Fruit fly (Drosophila melanogaster): Measurements from ENCODE around the gene PRL-1.
A peak's percentile ranks its signal among the peaks of the same experiment; 100 is the strongest.

The PRL-1 gene

DNA sequence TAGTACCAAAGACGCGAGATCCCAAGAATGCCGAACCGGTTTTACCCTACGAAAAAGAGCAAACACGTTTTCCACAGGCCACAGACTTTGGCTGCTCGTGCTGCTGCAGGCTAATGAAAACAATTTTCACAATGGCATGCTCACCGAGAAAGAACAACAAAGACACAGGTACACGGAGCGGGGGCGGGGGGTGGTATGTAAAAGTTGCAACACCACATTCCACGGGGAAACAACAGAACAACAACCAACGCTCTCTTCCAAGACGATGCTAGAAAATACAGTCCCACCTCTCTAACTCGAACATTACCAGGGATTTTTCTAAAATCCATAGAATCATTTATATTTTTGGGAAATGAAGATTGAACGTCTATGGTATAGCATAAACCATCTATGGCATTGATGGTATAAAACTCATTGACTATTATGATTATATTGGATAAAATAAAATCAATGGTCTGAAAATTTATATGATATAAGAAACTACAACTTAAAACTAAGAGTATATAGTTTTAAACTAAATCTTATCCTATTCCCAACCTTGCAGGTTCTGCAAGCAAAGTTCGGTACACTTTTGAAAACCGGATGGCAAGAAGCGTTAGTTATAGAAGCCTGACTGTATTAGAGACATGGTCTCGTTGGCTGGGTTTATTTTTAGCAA is 24.1 kb upstream of the PRL-1 start:
- TF ChIP-seq EcR (GFP tag; optimal IDR thresholded peaks at IDR 0.05) (no peak), CG15710 (tag; optimal IDR thresholded peaks at IDR 0.05) (peak; percentile 12), CG8159 (tag; optimal IDR thresholded peaks at IDR 0.05) (peak; percentile 54), CG13204 (GFP tag; optimal IDR thresholded peaks at IDR 0.05) (no peak), CG10348 (GFP tag; IDR thresholded peaks at IDR 0.05) (no peak), rn (GFP tag; IDR thresholded peaks at IDR 0.05) (no peak), Pif1B (GFP tag; optimal IDR thresholded peaks at IDR 0.05) (peak; percentile 4), Snoo (tag; optimal IDR thresholded peaks at IDR 0.05) (no peak), CG9948 (tag; optimal IDR thresholded peaks at IDR 0.05) (peak; percentile 61), CG34367 (tag; optimal IDR thresholded peaks at IDR 0.05) (peak; percentile 28), gl (tag; optimal IDR thresholded peaks at IDR 0.05) (no peak), CG32121 (GFP tag; IDR thresholded peaks at IDR 0.05) (no peak), fd96Ca (GFP tag; IDR thresholded peaks at IDR 0.05) (no peak), D1 (tag; optimal IDR thresholded peaks at IDR 0.05) (no peak), Pif1A (GFP tag; optimal IDR thresholded peaks at IDR 0.05) (no peak), CG17806 (tag; optimal IDR thresholded peaks at IDR 0.05) (peak; percentile 50), CG8301 (tag; optimal IDR thresholded peaks at IDR 0.05) (peak; percentile 74), CG14655 (GFP tag; optimal IDR thresholded peaks at IDR 0.05) (peak; percentile 81), CG12605 (GFP tag; IDR thresholded peaks at IDR 0.05) (no peak), Ets98B (GFP tag; IDR thresholded peaks at IDR 0.05) (peak; percentile 22; the same call in 1 of the 2 replicates), CG4496 (GFP tag; IDR thresholded peaks at IDR 0.05) (peak; percentile 60; the same call in 2 of the 3 replicates)

DNA sequence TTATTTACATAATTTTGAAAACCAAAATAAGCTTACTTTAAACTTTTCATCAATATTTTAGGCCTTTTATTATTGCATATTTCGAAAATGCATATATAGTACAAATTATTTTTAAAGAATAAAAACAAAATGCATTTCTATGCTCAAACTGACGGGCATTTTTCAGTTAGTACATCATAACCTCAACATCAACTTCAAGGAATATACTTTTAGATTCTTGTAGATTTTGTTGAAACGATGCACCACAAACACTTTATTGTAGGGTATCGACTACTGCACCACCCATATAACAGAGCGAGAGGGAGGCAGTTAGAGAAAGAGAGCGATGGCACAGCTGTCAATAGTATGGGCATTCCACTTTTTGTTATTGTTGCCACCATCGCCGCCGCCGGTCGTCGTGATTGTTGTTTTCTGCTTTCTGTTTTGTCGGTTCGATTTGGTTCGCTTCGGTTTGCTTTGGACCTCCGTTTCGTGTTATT is 22.4 kb upstream of the PRL-1 start:
- TF ChIP-seq EcR (GFP tag; optimal IDR thresholded peaks at IDR 0.05) = no peak
- TF ChIP-seq CG34367 (tag; optimal IDR thresholded peaks at IDR 0.05) = peak; percentile 85
- peak; percentile 41 for TF ChIP-seq CG13204 (GFP tag; optimal IDR thresholded peaks at IDR 0.05)
- TF ChIP-seq Ets98B (GFP tag; IDR thresholded peaks at IDR 0.05) = peak; percentile 73
- peak; percentile 89 for TF ChIP-seq CG17806 (tag; optimal IDR thresholded peaks at IDR 0.05)
- peak; percentile 86 for TF ChIP-seq CG8159 (tag; optimal IDR thresholded peaks at IDR 0.05)
- peak; percentile 86 for TF ChIP-seq CG15710 (tag; optimal IDR thresholded peaks at IDR 0.05)
- peak; percentile 67 for TF ChIP-seq Snoo (tag; optimal IDR thresholded peaks at IDR 0.05)
- TF ChIP-seq CG32121 (GFP tag; IDR thresholded peaks at IDR 0.05) = peak; percentile 86
- peak; percentile 62 for TF ChIP-seq rn (GFP tag; IDR thresholded peaks at IDR 0.05)
- TF ChIP-seq Pif1A (GFP tag; optimal IDR thresholded peaks at IDR 0.05) = peak; percentile 88
- peak; percentile 94 for TF ChIP-seq CG8301 (tag; optimal IDR thresholded peaks at IDR 0.05)
- peak; percentile 95 for TF ChIP-seq CG14655 (GFP tag; optimal IDR thresholded peaks at IDR 0.05)
- TF ChIP-seq CG9948 (tag; optimal IDR thresholded peaks at IDR 0.05) = peak; percentile 92
- TF ChIP-seq fd96Ca (GFP tag; IDR thresholded peaks at IDR 0.05) = peak; percentile 40; the same call in 1 of the 3 replicates
- TF ChIP-seq gl (tag; optimal IDR thresholded peaks at IDR 0.05) = peak; percentile 57
- peak; percentile 92 for TF ChIP-seq D1 (tag; optimal IDR thresholded peaks at IDR 0.05)
- TF ChIP-seq CG10348 (GFP tag; IDR thresholded peaks at IDR 0.05) = peak; percentile 70; the same call in 1 of the 2 replicates
- peak; percentile 88 for TF ChIP-seq CG4496 (GFP tag; IDR thresholded peaks at IDR 0.05)
- TF ChIP-seq CG12605 (GFP tag; IDR thresholded peaks at IDR 0.05) = peak; percentile 67
- peak; percentile 80 for TF ChIP-seq Pif1B (GFP tag; optimal IDR thresholded peaks at IDR 0.05)

DNA sequence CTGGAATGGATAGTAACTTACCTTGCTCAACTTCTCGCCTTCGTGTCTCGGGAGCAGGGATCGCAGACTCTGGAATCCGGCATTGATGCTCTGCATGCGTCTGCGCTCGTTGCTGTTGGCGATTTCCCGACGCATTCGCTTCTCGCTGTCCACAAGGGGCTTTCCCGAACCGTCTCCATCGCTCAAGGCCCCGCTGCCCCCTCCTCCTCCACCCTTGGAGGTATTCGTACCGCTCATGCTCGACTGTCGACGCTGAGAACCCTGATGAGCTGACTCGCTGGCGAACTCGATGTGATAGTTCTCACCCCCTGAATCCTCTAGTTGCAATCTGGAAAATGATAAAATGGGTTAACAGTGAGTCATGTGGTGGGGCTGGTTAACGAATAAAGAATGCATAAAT is 21.4 kb upstream of the PRL-1 start:
- peak; percentile 80 for TF ChIP-seq CG13204 (GFP tag; optimal IDR thresholded peaks at IDR 0.05)
- TF ChIP-seq CG4496 (GFP tag; IDR thresholded peaks at IDR 0.05) = 0 out of 3 replicates have a peak, but pooled peaks have one; percentile 39
- TF ChIP-seq D1 (tag; optimal IDR thresholded peaks at IDR 0.05) = no peak

- no peak for TF ChIP-seq CG4496 (GFP tag; IDR thresholded peaks at IDR 0.05)
These were observed 20.5 kb upstream of the PRL-1 start for dm6 chr2L:16277922-16278321.

dm6 chr2L:16276820-16277219 is 19.4 kb upstream of the PRL-1 start:
- no peak for TF ChIP-seq Pif1B (GFP tag; optimal IDR thresholded peaks at IDR 0.05)
- TF ChIP-seq CG4496 (GFP tag; IDR thresholded peaks at IDR 0.05) = 0 out of 3 replicates have a peak, but pooled peaks have one; percentile 35

- peak; percentile 71 for TF ChIP-seq CG14655 (GFP tag; optimal IDR thresholded peaks at IDR 0.05)
- peak; percentile 32 for TF ChIP-seq CG15710 (tag; optimal IDR thresholded peaks at IDR 0.05)
- no peak for TF ChIP-seq CG13204 (GFP tag; optimal IDR thresholded peaks at IDR 0.05)
- peak; percentile 7 for TF ChIP-seq CG34367 (tag; optimal IDR thresholded peaks at IDR 0.05)
- peak; percentile 71 for TF ChIP-seq CG8301 (tag; optimal IDR thresholded peaks at IDR 0.05)
- TF ChIP-seq CG4496 (GFP tag; IDR thresholded peaks at IDR 0.05) = peak; percentile 82
- TF ChIP-seq Ets98B (GFP tag; IDR thresholded peaks at IDR 0.05) = peak; percentile 66
- TF ChIP-seq Pif1A (GFP tag; optimal IDR thresholded peaks at IDR 0.05) = peak; percentile 68
- peak; percentile 89 for TF ChIP-seq EcR (GFP tag; optimal IDR thresholded peaks at IDR 0.05)
- peak; percentile 34 for TF ChIP-seq Pif1B (GFP tag; optimal IDR thresholded peaks at IDR 0.05)
- TF ChIP-seq CG9948 (tag; optimal IDR thresholded peaks at IDR 0.05) = peak; percentile 49
- TF ChIP-seq rn (GFP tag; IDR thresholded peaks at IDR 0.05) = 0 out of 2 replicates have a peak, but pooled peaks have one; percentile 40
- peak; percentile 51 for TF ChIP-seq CG17806 (tag; optimal IDR thresholded peaks at IDR 0.05)
- peak; percentile 79; the same call in 1 of the 2 replicates for TF ChIP-seq CG32121 (GFP tag; IDR thresholded peaks at IDR 0.05)
- peak; percentile 15 for TF ChIP-seq Snoo (tag; optimal IDR thresholded peaks at IDR 0.05)
- peak; percentile 67 for TF ChIP-seq CG8159 (tag; optimal IDR thresholded peaks at IDR 0.05)
- peak; percentile 65; the same call in 2 of the 3 replicates for TF ChIP-seq fd96Ca (GFP tag; IDR thresholded peaks at IDR 0.05)
- no peak for TF ChIP-seq gl (tag; optimal IDR thresholded peaks at IDR 0.05)
- TF ChIP-seq CG12605 (GFP tag; IDR thresholded peaks at IDR 0.05) = no peak
- no peak for TF ChIP-seq D1 (tag; optimal IDR thresholded peaks at IDR 0.05)
- no peak; the same call in 1 of the 2 replicates for TF ChIP-seq CG10348 (GFP tag; IDR thresholded peaks at IDR 0.05)
These were observed 18.4 kb upstream of the PRL-1 start for dm6 chr2L:16275809-16276178.

All from whole organism, pupa.